Fruit fly (Drosophila melanogaster) whole organism, pupa: ENCODE results near the gene CG15725.

Source experiments
- CG10348 ChIP-seq: fragments of 200-800 bp; sonication (Bioruptor generic); IDR thresholded peaks from 2 replicates; pipeline ENCODE4 v1.3.6; 2022; ENCODE audit warnings: missing biosample characterization, missing genetic modification characterization
- CG12605 ChIP-seq: fragments of 200-800 bp; sonication (Bioruptor generic); IDR thresholded peaks from 2 replicates; pipeline ENCODE4 v1.3.6; 2022; ENCODE audit warnings: missing biosample characterization, missing genetic modification characterization
- CG13204 ChIP-seq: fragments of 200-800 bp; sonication (Bioruptor generic); optimal IDR thresholded peaks from 2 replicates; lab custom pipeline; 2018; ENCODE audit warnings: missing biosample characterization, mild to moderate bottlenecking, missing genetic modification characterization, moderate library complexity
- CG14655 ChIP-seq: fragments of 200-800 bp; sonication (Bioruptor generic); optimal IDR thresholded peaks from 3 replicates; lab custom pipeline; 2017; ENCODE audit warnings: mild to moderate bottlenecking, missing biosample characterization, missing genetic modification reagents, missing genetic modification characterization
- CG15710 ChIP-seq: fragments of 200-800 bp; sonication (Bioruptor generic); optimal IDR thresholded peaks from 2 replicates; lab custom pipeline; 2018; ENCODE audit warnings: missing biosample characterization, mild to moderate bottlenecking, missing genetic modification characterization, moderate library complexity
- CG17806 ChIP-seq: fragments of 200-800 bp; sonication (Bioruptor generic); optimal IDR thresholded peaks from 2 replicates; lab custom pipeline; 2018; ENCODE audit warnings: missing biosample characterization, mild to moderate bottlenecking, missing genetic modification characterization, moderate library complexity
- CG32121 ChIP-seq: fragments of 200-800 bp; sonication (Bioruptor generic); IDR thresholded peaks from 2 replicates; pipeline ENCODE4 v1.3.6; 2022; ENCODE audit warnings: missing biosample characterization, missing genetic modification characterization
- CG34367 ChIP-seq: fragments of 200-800 bp; sonication (Bioruptor generic); optimal IDR thresholded peaks from 2 replicates; lab custom pipeline; 2018; ENCODE audit warnings: missing biosample characterization, mild to moderate bottlenecking, missing genetic modification characterization
- CG4496 ChIP-seq: fragments of 200-800 bp; sonication (Bioruptor generic); IDR thresholded peaks from 3 replicates; pipeline ENCODE4 v1.3.6; 2022; ENCODE audit warnings: missing biosample characterization, missing genetic modification characterization
- CG8159 ChIP-seq: fragments of 200-800 bp; sonication (Bioruptor generic); optimal IDR thresholded peaks from 3 replicates; lab custom pipeline; 2018; ENCODE audit warnings: missing biosample characterization, mild to moderate bottlenecking, missing genetic modification characterization, moderate library complexity
- CG8301 ChIP-seq: fragments of 200-800 bp; sonication (Bioruptor generic); optimal IDR thresholded peaks from 2 replicates; lab custom pipeline; 2018; ENCODE audit warnings: missing biosample characterization, mild to moderate bottlenecking, missing genetic modification characterization
- CG9948 ChIP-seq: fragments of 200-800 bp; sonication (Bioruptor generic); optimal IDR thresholded peaks from 2 replicates; lab custom pipeline; 2018; ENCODE audit warnings: missing biosample characterization, mild to moderate bottlenecking, missing genetic modification characterization, moderate library complexity
- D1 ChIP-seq: fragments of 200-800 bp; sonication (Bioruptor generic); optimal IDR thresholded peaks from 2 replicates; lab custom pipeline; 2018; ENCODE audit warnings: missing biosample characterization, mild to moderate bottlenecking, missing genetic modification characterization, moderate library complexity
- EcR ChIP-seq: fragments of 200-800 bp; sonication (Bioruptor generic); optimal IDR thresholded peaks from 3 replicates; lab custom pipeline; 2019; ENCODE audit warnings: missing biosample characterization, missing genetic modification characterization, mild to moderate bottlenecking, moderate library complexity, missing genetic modification reagents
- Ets98B ChIP-seq: fragments of 200-800 bp; sonication (Bioruptor generic); IDR thresholded peaks from 2 replicates; pipeline ENCODE4 v1.3.6; 2022; ENCODE audit warnings: missing biosample characterization, missing genetic modification characterization
- Pif1A ChIP-seq: fragments of 200-800 bp; sonication (Bioruptor generic); optimal IDR thresholded peaks from 3 replicates; lab custom pipeline; 2016; ENCODE audit warnings: missing biosample characterization, missing genetic modification characterization
- Pif1B ChIP-seq: fragments of 200-800 bp; sonication (Bioruptor generic); optimal IDR thresholded peaks from 3 replicates; lab custom pipeline; 2016; ENCODE audit warnings: missing biosample characterization, missing genetic modification characterization
- Snoo ChIP-seq: fragments of 200-800 bp; sonication (Bioruptor generic); optimal IDR thresholded peaks from 3 replicates; lab custom pipeline; 2017; ENCODE audit warnings: missing biosample characterization, mild to moderate bottlenecking, missing genetic modification characterization, inconsistent platforms
- fd96Ca ChIP-seq: fragments of 200-800 bp; sonication (Bioruptor generic); IDR thresholded peaks from 3 replicates; pipeline ENCODE4 v1.3.6; 2022; ENCODE audit warnings: missing biosample characterization, missing genetic modification characterization
- gl ChIP-seq: fragments of 200-800 bp; sonication (Bioruptor generic); optimal IDR thresholded peaks from 2 replicates; lab custom pipeline; 2018; ENCODE audit warnings: missing biosample characterization, mild to moderate bottlenecking, missing genetic modification characterization
- rn ChIP-seq: fragments of 200-800 bp; sonication (Bioruptor generic); IDR thresholded peaks from 2 replicates; pipeline ENCODE4 v1.3.6; 2022; ENCODE audit warnings: missing biosample characterization, missing genetic modification characterization

CG15725 gene

dm6 chrX:12743296-12743695 lies 37.6 kb downstream of the CG15725 start:
- TF ChIP-seq gl (tag; lab: Kevin White, UChicago) = no peak
- TF ChIP-seq CG8301 (tag; lab: Kevin White, UChicago) = no peak
- no peak for TF ChIP-seq Pif1B (GFP tag; lab: Kevin White, UChicago)
- no peak for TF ChIP-seq CG15710 (tag; lab: Kevin White, UChicago)
- peak; percentile 35 for TF ChIP-seq CG14655
- no peak for TF ChIP-seq D1 (tag; lab: Kevin White, UChicago)
- TF ChIP-seq CG12605 (GFP tag; lab: Robert Waterston, UW) = peak; percentile 70
- TF ChIP-seq Pif1A (GFP tag; lab: Kevin White, UChicago) = no peak
- TF ChIP-seq EcR = no peak
- peak; percentile 27; the same call in 1 of the 3 replicates for TF ChIP-seq fd96Ca (GFP tag; lab: Robert Waterston, UW)
- peak; percentile 68; the same call in 1 of the 2 replicates for TF ChIP-seq rn (GFP tag; lab: Robert Waterston, UW)
- TF ChIP-seq CG17806 (tag; lab: Kevin White, UChicago) = no peak
- TF ChIP-seq CG4496 (GFP tag; lab: Robert Waterston, UW) = peak; percentile 74; the same call in 2 of the 3 replicates
- peak; percentile 60 for TF ChIP-seq Ets98B (GFP tag; lab: Robert Waterston, UW)
- peak; percentile 66 for TF ChIP-seq CG32121
- TF ChIP-seq CG10348 = no peak
- no peak for TF ChIP-seq CG34367 (tag; lab: Kevin White, UChicago)
- no peak for TF ChIP-seq CG8159
- TF ChIP-seq CG9948 (tag; lab: Kevin White, UChicago) = no peak
- no peak for TF ChIP-seq CG13204 (GFP tag; lab: Kevin White, UChicago)
- no peak for TF ChIP-seq Snoo (tag; lab: Kevin White, UChicago)
- TF ChIP-seq, all 21 proteins: peak for 7

- TF ChIP-seq Pif1A (GFP tag; lab: Kevin White, UChicago) (peak; percentile 66), Pif1B (GFP tag; lab: Kevin White, UChicago) (peak; percentile 41), CG9948 (tag; lab: Kevin White, UChicago) (peak; percentile 27), CG34367 (tag; lab: Kevin White, UChicago) (no peak), Snoo (tag; lab: Kevin White, UChicago) (no peak), CG15710 (tag; lab: Kevin White, UChicago) (peak; percentile 22), D1 (tag; lab: Kevin White, UChicago) (no peak), gl (tag; lab: Kevin White, UChicago) (peak; percentile 22), CG10348 (no peak), CG12605 (GFP tag; lab: Robert Waterston, UW) (peak; percentile 88), CG32121 (peak; percentile 66), rn (GFP tag; lab: Robert Waterston, UW) (peak; percentile 44; the same call in 1 of the 2 replicates), CG8159 (no peak), CG17806 (tag; lab: Kevin White, UChicago) (peak; percentile 25), CG4496 (GFP tag; lab: Robert Waterston, UW) (peak; percentile 90), CG13204 (GFP tag; lab: Kevin White, UChicago) (peak; percentile 21), CG8301 (tag; lab: Kevin White, UChicago) (peak; percentile 15), CG14655 (peak; percentile 34), EcR (no peak), fd96Ca (GFP tag; lab: Robert Waterston, UW) (peak; percentile 83; the same call in 2 of the 3 replicates), Ets98B (GFP tag; lab: Robert Waterston, UW) (peak; percentile 75)
Measured at dm6 chrX:12744026-12744688, 38.5 kb downstream of the CG15725 start, which contains the start of gene CG4004. TSS of gene CG4004 (plus strand) at chrX:12744212.

dm6 chrX:12745117-12745516 lies 39.5 kb downstream of the CG15725 start:
- TF ChIP-seq CG12605 (GFP tag; lab: Robert Waterston, UW) = no peak
- TF ChIP-seq Snoo (tag; lab: Kevin White, UChicago) = no peak
- no peak for TF ChIP-seq D1 (tag; lab: Kevin White, UChicago)
- TF ChIP-seq Ets98B (GFP tag; lab: Robert Waterston, UW) = no peak
- TF ChIP-seq rn (GFP tag; lab: Robert Waterston, UW) = no peak
- no peak for TF ChIP-seq CG15710 (tag; lab: Kevin White, UChicago)
- no peak for TF ChIP-seq Pif1A (GFP tag; lab: Kevin White, UChicago)
- TF ChIP-seq CG32121 = no peak
- no peak for TF ChIP-seq CG14655
- no peak for TF ChIP-seq CG10348

dm6 chrX:12747746-12748710 lies 42.4 kb downstream of the CG15725 start:
- 0 out of 2 replicates have a peak, but pooled peaks have one; percentile 14 for TF ChIP-seq CG12605 (GFP tag; lab: Robert Waterston, UW)
- TF ChIP-seq CG14655 = peak; percentile 79
- TF ChIP-seq rn (GFP tag; lab: Robert Waterston, UW) = no peak
- TF ChIP-seq CG13204 (GFP tag; lab: Kevin White, UChicago) = peak; percentile 47
- TF ChIP-seq CG32121 = no peak
- no peak for TF ChIP-seq D1 (tag; lab: Kevin White, UChicago)
- TF ChIP-seq Pif1A (GFP tag; lab: Kevin White, UChicago) = peak; percentile 31
- TF ChIP-seq Pif1B (GFP tag; lab: Kevin White, UChicago) = peak; percentile 46
- peak; percentile 79 for TF ChIP-seq CG8159
- TF ChIP-seq fd96Ca (GFP tag; lab: Robert Waterston, UW) = no peak; the same call in 2 of the 3 replicates
- peak; percentile 50 for TF ChIP-seq CG17806 (tag; lab: Kevin White, UChicago)
- no peak for TF ChIP-seq CG10348
- no peak for TF ChIP-seq gl (tag; lab: Kevin White, UChicago)
- no peak for TF ChIP-seq CG4496 (GFP tag; lab: Robert Waterston, UW)
- peak; percentile 65 for TF ChIP-seq CG15710 (tag; lab: Kevin White, UChicago)
- no peak for TF ChIP-seq Ets98B (GFP tag; lab: Robert Waterston, UW)
- peak; percentile 69 for TF ChIP-seq Snoo (tag; lab: Kevin White, UChicago)
- peak; percentile 57 for TF ChIP-seq EcR
- peak; percentile 56 for TF ChIP-seq CG8301 (tag; lab: Kevin White, UChicago)
- TF ChIP-seq CG34367 (tag; lab: Kevin White, UChicago) = no peak
- peak; percentile 71 for TF ChIP-seq CG9948 (tag; lab: Kevin White, UChicago)
